Fruit fly (Drosophila melanogaster) Kc167 (cell line): ENCODE data around the gene CG33795.

ENCODE experiments used
- h ChIP-seq: fragments of >200 bp; optimal IDR thresholded peaks from 3 replicates; lab custom pipeline; 2018; ENCODE audit warnings: missing external identifiers
- psq ChIP-seq: fragments of >200 bp; optimal IDR thresholded peaks from 2 replicates; lab custom pipeline; 2017; ENCODE audit warnings: missing external identifiers
- ttk ChIP-seq: sonication (Bioruptor generic); optimal IDR thresholded peaks from 2 replicates; lab custom pipeline; 2017; ENCODE audit warnings: missing external identifiers

DNA sequence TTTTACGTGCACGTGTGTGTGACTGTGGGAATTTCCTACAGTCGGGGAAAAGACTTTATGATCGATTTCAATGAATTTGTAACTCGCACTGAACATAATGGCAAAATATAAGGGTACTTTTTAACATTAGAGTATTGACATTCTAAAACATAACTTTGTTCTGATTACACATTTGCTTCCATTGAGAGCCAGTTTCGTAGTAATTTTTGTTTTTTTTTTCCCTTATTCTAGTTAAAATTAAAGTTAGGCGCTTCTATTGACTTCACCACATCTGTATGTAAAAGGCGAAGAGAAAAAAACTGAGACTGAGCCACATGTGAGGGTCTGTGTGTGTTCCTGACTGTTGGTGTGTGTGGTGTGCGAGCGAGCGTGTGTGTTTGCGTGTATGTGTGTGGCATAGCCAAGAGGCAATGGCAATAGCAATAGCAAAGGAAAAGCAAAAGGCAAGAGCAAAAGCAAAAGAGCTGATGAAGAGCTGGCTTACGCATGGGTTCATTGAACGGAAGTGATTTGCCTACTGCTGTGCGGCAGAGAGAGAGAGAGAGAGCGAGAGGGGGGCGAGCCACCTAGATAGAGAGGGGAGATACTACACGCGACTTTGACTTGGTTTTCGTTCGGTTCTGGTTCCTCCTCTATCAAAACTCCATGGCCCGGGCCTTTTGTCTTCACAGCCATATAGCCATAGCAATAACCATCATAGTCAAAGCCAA is 9.2 kb downstream of the CG33795 start:
- TF ChIP-seq ttk (no peak), psq (no peak), h (lab: Kevin White, UChicago) (no peak)
